Worm (Caenorhabditis elegans) whole organism, L1 larva: ENCODE measurements around the gene ugt-48.

ENCODE experiments used
- C04F5.9 ChIP-seq: sonication (generic microtip); optimal IDR thresholded peaks from 2 replicates; lab custom pipeline; 2016; ENCODE audit warnings: missing genetic modification characterization, missing compliant biosample characterization
- C16A3.4 ChIP-seq: fragments of 150-350 bp; optimal IDR thresholded peaks from 2 replicates; lab custom pipeline; 2014; ENCODE audit warnings: missing biosample characterization, missing genetic modification characterization
- C34B4.2 ChIP-seq: sonication (generic microtip); optimal IDR thresholded peaks from 2 replicates; lab custom pipeline; 2017; ENCODE audit warnings: mild to moderate bottlenecking, missing genetic modification characterization, missing compliant biosample characterization
- F16B12.6 ChIP-seq: fragments of 150-350 bp; optimal IDR thresholded peaks from 2 replicates; lab custom pipeline; 2014; ENCODE audit warnings: missing biosample characterization, missing genetic modification characterization
- Y116A8C.19 ChIP-seq: sonication (generic microtip); optimal IDR thresholded peaks from 2 replicates; lab custom pipeline; 2016; ENCODE audit warnings: missing compliant biosample characterization, missing genetic modification characterization, borderline replicate concordance
- alr-1 ChIP-seq: fragments of 200-800 bp; sonication (Bioruptor generic); optimal IDR thresholded peaks from 2 replicates; lab custom pipeline; 2018; ENCODE audit warnings: borderline replicate concordance, mild to moderate bottlenecking, missing genetic modification characterization, missing compliant biosample characterization
- aly-2 ChIP-seq: fragments of 150-350 bp; optimal IDR thresholded peaks from 2 replicates; lab custom pipeline; 2014; ENCODE audit warnings: missing biosample characterization, missing genetic modification characterization
- ama-1 ChIP-seq: fragments of 150-350 bp; optimal IDR thresholded peaks from 2 replicates; lab custom pipeline; 2014
- ceh-63 ChIP-seq: fragments of 200-800 bp; sonication (Bioruptor generic); optimal IDR thresholded peaks from 2 replicates; lab custom pipeline; 2018; ENCODE audit warnings: mild to moderate bottlenecking, missing genetic modification characterization, missing compliant biosample characterization
- ceh-8 ChIP-seq: fragments of 200-800 bp; sonication (Bioruptor generic); optimal IDR thresholded peaks from 2 replicates; lab custom pipeline; 2018; ENCODE audit warnings: mild to moderate bottlenecking, missing genetic modification characterization, moderate library complexity, missing compliant biosample characterization
- ceh-82 ChIP-seq, 3 experiments: fragments of 150-350 bp in 1 of 3; sonication (generic microtip) in 2 of 3; optimal IDR thresholded peaks; 2 replicates each; lab custom pipeline; 2014 to 2017; ENCODE audit warnings: missing biosample characterization in 3 of 3, missing genetic modification characterization in 3 of 3
- ceh-90 ChIP-seq: sonication (generic microtip); optimal IDR thresholded peaks from 2 replicates; lab custom pipeline; 2016; ENCODE audit warnings: missing genetic modification characterization, missing compliant biosample characterization
- ces-1 ChIP-seq: fragments of 150-350 bp; optimal IDR thresholded peaks from 2 replicates; lab custom pipeline; 2014; ENCODE audit warnings: missing biosample characterization, missing genetic modification reagents, missing genetic modification characterization
- dpl-1 ChIP-seq, 3 experiments: fragments of 150-350 bp in 2 of 3; sonication (generic microtip) in 1 of 3; optimal IDR thresholded peaks; 2 replicates each; lab custom pipeline; 2014 to 2017; ENCODE audit warnings: missing biosample characterization in 3 of 3, missing genetic modification characterization in 3 of 3, missing genetic modification reagents in 3 of 3
- dsc-1 ChIP-seq: sonication (generic microtip); optimal IDR thresholded peaks from 2 replicates; lab custom pipeline; 2016; ENCODE audit warnings: mild to moderate bottlenecking, missing genetic modification characterization, missing compliant biosample characterization
- efl-1 ChIP-seq, 4 experiments: fragments of 150-350 bp; optimal IDR thresholded peaks in 3 of 4; peaks in 1 of 4; 1 replicate in 1 of 4; 2 replicates in 3 of 4; lab custom pipeline; 2014; ENCODE audit warnings: missing biosample characterization in 2 of 4, missing genetic modification characterization in 2 of 4, missing genetic modification reagents in 2 of 4
- efl-3 ChIP-seq: fragments of 200-800 bp; sonication (Bioruptor generic); optimal IDR thresholded peaks from 2 replicates; lab custom pipeline; 2018; ENCODE audit warnings: mild to moderate bottlenecking, missing genetic modification characterization, missing compliant biosample characterization
- egl-27 ChIP-seq, 2 experiments: fragments of 150-350 bp in 1 of 2; sonication (generic microtip); optimal IDR thresholded peaks; 3 replicates each; lab custom pipeline; 2017 to 2018; ENCODE audit warnings: missing biosample characterization in 2 of 2, missing genetic modification characterization in 2 of 2, missing genetic modification reagents in 2 of 2
- fos-1 ChIP-seq: fragments of 150-350 bp; optimal IDR thresholded peaks from 2 replicates; lab custom pipeline; 2014; ENCODE audit warnings: missing biosample characterization, missing genetic modification characterization
- grh-1 ChIP-seq: fragments of 200-800 bp; sonication (Bioruptor generic); IDR thresholded peaks from 2 replicates; pipeline ENCODE4 v1.3.6; 2022; ENCODE audit warnings: missing genetic modification reagents, missing genetic modification characterization, missing compliant biosample characterization
- hlh-4 ChIP-seq: sonication (generic microtip); optimal IDR thresholded peaks from 2 replicates; lab custom pipeline; 2016; ENCODE audit warnings: mild to moderate bottlenecking, missing genetic modification characterization, missing compliant biosample characterization
- isw-1 ChIP-seq: fragments of 200-800 bp; sonication (Bioruptor generic); IDR thresholded peaks from 2 replicates; pipeline ENCODE4 v1.3.6; 2022; ENCODE audit warnings: missing genetic modification characterization, missing compliant biosample characterization
- jun-1 ChIP-seq: fragments of 150-350 bp; optimal IDR thresholded peaks from 2 replicates; lab custom pipeline; 2014; ENCODE audit warnings: missing biosample characterization, missing genetic modification reagents, missing genetic modification characterization
- lin-14 ChIP-seq: fragments of 200-800 bp; sonication (Bioruptor generic); optimal IDR thresholded peaks from 2 replicates; lab custom pipeline; 2018; ENCODE audit warnings: mild to moderate bottlenecking, missing genetic modification characterization, moderate library complexity, missing compliant biosample characterization
- lin-35 ChIP-seq, 2 experiments: fragments of 150-350 bp; optimal IDR thresholded peaks; 2 replicates each; lab custom pipeline; 2014; ENCODE audit warnings: missing biosample characterization in 2 of 2, missing genetic modification characterization in 2 of 2, missing genetic modification reagents in 2 of 2
- lin-39 ChIP-seq: fragments of 150-350 bp; optimal IDR thresholded peaks from 2 replicates; lab custom pipeline; 2014; ENCODE audit warnings: missing biosample characterization, missing genetic modification reagents, missing genetic modification characterization
- lir-3 ChIP-seq: sonication (generic microtip); optimal IDR thresholded peaks from 2 replicates; lab custom pipeline; 2016; ENCODE audit warnings: mild to moderate bottlenecking, missing genetic modification characterization, moderate library complexity, missing compliant biosample characterization; ENCODE audit not compliant: poor library complexity
- mab-9 ChIP-seq: fragments of 200-800 bp; sonication (Bioruptor generic); IDR thresholded peaks from 2 replicates; pipeline ENCODE4 v1.3.6; 2022; ENCODE audit warnings: missing genetic modification reagents, missing genetic modification characterization, missing compliant biosample characterization
- mdl-1 ChIP-seq, 2 experiments: fragments of 150-350 bp; optimal IDR thresholded peaks; 2 replicates each; lab custom pipeline; 2014 to 2017; ENCODE audit warnings: missing biosample characterization in 2 of 2, missing genetic modification characterization in 2 of 2, inconsistent platforms in 1 of 2
- mef-2 ChIP-seq: fragments of 150-350 bp; optimal IDR thresholded peaks from 2 replicates; lab custom pipeline; 2014; ENCODE audit warnings: missing biosample characterization, missing genetic modification characterization
- mep-1 ChIP-seq: fragments of 150-350 bp; optimal IDR thresholded peaks from 2 replicates; lab custom pipeline; 2014; ENCODE audit warnings: missing biosample characterization, missing genetic modification characterization
- nhr-11 ChIP-seq: fragments of 150-350 bp; optimal IDR thresholded peaks from 2 replicates; lab custom pipeline; 2014; ENCODE audit warnings: missing biosample characterization, missing genetic modification characterization
- nhr-19 ChIP-seq: fragments of 200-800 bp; sonication (Bioruptor generic); conservative IDR thresholded peaks from 2 replicates; pipeline ENCODE4 v1.3.6; 2022; ENCODE audit warnings: missing genetic modification characterization, missing compliant biosample characterization
- nhr-71 ChIP-seq: sonication (generic microtip); optimal IDR thresholded peaks from 2 replicates; lab custom pipeline; 2016; ENCODE audit warnings: mild to moderate bottlenecking, missing genetic modification characterization, moderate library complexity, missing compliant biosample characterization
- nhr-76 ChIP-seq: sonication (generic microtip); optimal IDR thresholded peaks from 2 replicates; lab custom pipeline; 2017; ENCODE audit warnings: missing biosample characterization, missing genetic modification characterization
- nhr-77 ChIP-seq: fragments of 150-350 bp; optimal IDR thresholded peaks from 2 replicates; lab custom pipeline; 2014; ENCODE audit warnings: missing biosample characterization, missing genetic modification characterization
- pag-3 ChIP-seq: sonication (generic microtip); optimal IDR thresholded peaks from 2 replicates; lab custom pipeline; 2017; ENCODE audit warnings: missing genetic modification characterization, mild to moderate bottlenecking, missing compliant biosample characterization, antibody characterized with exemption, borderline replicate concordance; ENCODE audit not compliant: insufficient read depth
- pax-3 ChIP-seq: fragments of 200-800 bp; sonication (Bioruptor generic); optimal IDR thresholded peaks from 2 replicates; lab custom pipeline; 2018; ENCODE audit warnings: mild to moderate bottlenecking, missing genetic modification characterization, moderate library complexity, missing compliant biosample characterization
- pqm-1 ChIP-seq: sonication (generic microtip); optimal IDR thresholded peaks from 3 replicates; lab custom pipeline; 2017; ENCODE audit warnings: missing biosample characterization, missing genetic modification characterization
- rnt-1 ChIP-seq: sonication (generic microtip); optimal IDR thresholded peaks from 2 replicates; lab custom pipeline; 2016; ENCODE audit warnings: mild to moderate bottlenecking, missing genetic modification characterization, moderate library complexity, missing compliant biosample characterization
- snu-23 ChIP-seq: sonication (generic microtip); optimal IDR thresholded peaks from 2 replicates; lab custom pipeline; 2016; ENCODE audit warnings: missing genetic modification characterization, missing compliant biosample characterization
- sox-4 ChIP-seq: sonication (generic microtip); optimal IDR thresholded peaks from 2 replicates; lab custom pipeline; 2016; ENCODE audit warnings: missing genetic modification characterization, missing compliant biosample characterization
- tbx-2 ChIP-seq: sonication (generic microtip); optimal IDR thresholded peaks from 2 replicates; lab custom pipeline; 2016; ENCODE audit warnings: missing genetic modification characterization, missing compliant biosample characterization
- unc-62 ChIP-seq: fragments of 150-350 bp; optimal IDR thresholded peaks from 2 replicates; lab custom pipeline; 2014; ENCODE audit warnings: missing biosample characterization, missing genetic modification reagents, missing genetic modification characterization
- vab-15 ChIP-seq: sonication (generic microtip); optimal IDR thresholded peaks from 2 replicates; lab custom pipeline; 2017; ENCODE audit warnings: missing genotype, mild to moderate bottlenecking, missing genetic modification characterization, missing compliant biosample characterization
- xbp-1 ChIP-seq: sonication (generic microtip); optimal IDR thresholded peaks from 2 replicates; lab custom pipeline; 2016; ENCODE audit warnings: missing genetic modification characterization, missing compliant biosample characterization
- zag-1 ChIP-seq: fragments of 150-350 bp; optimal IDR thresholded peaks from 2 replicates; lab custom pipeline; 2014; ENCODE audit warnings: missing biosample characterization, missing genetic modification characterization
- ztf-11 ChIP-seq, 2 experiments: sonication (generic microtip); optimal IDR thresholded peaks; 2 replicates each; lab custom pipeline; 2016 to 2017; ENCODE audit warnings: missing genetic modification characterization in 2 of 2, missing biosample characterization in 1 of 2, missing compliant biosample characterization in 1 of 2
- ztf-4 ChIP-seq: fragments of 150-350 bp; optimal IDR thresholded peaks from 2 replicates; lab custom pipeline; 2014; ENCODE audit warnings: missing biosample characterization, missing genetic modification characterization

Gene ugt-48

ce11 chrV:5593406-5593805 lies 45.5 kb upstream of the ugt-48 start, which contains the start of gene mrpl-48:
mrpl-48 (plus strand) TSS chrV:5593706.
- TF ChIP-seq xbp-1 (tag; lab: Kevin White, UChicago) (no peak), egl-27 (tag; optimal IDR thresholded peaks at IDR 0.05; lab: Kevin White, UChicago) (no peak), isw-1 (GFP tag; lab: Robert Waterston, UW) (no peak), nhr-77 (tag; lab: Kevin White, UChicago) (no peak), aly-2 (tag; lab: Kevin White, UChicago) (no peak), F16B12.6 (tag; lab: Kevin White, UChicago) (no peak), nhr-11 (tag; lab: Kevin White, UChicago) (no peak)
- TF ChIP-seq, all 84 proteins: peak for 0

ce11 chrV:5592323-5592722 lies 44.5 kb upstream of the ugt-48 start, which contains the start of gene vps-37:
vps-37 (plus strand) TSS chrV:5592700.
- TF ChIP-seq rnt-1 (peak; percentile 86), C04F5.9 (peak; percentile 37), mdl-1 (tag; optimal IDR thresholded peaks at IDR 0.05; lab: Kevin White, UChicago) (peak in 1 of 2 experiments; percentile 33), C16A3.4 (peak; percentile 87), grh-1 (GFP tag; lab: Robert Waterston, UW) (peak; percentile 56; the same call in 1 of the 2 replicates), zag-1 (tag; lab: Kevin White, UChicago) (peak; percentile 53), ceh-63 (GFP tag; lab: Kevin White, UChicago) (no peak), aly-2 (tag; lab: Kevin White, UChicago) (peak; percentile 79), fos-1 (peak; percentile 73), pax-3 (tag; lab: Kevin White, UChicago) (no peak), mab-9 (peak; percentile 68), ceh-90 (tag; lab: Kevin White, UChicago) (no peak), ceh-82 (tag; optimal IDR thresholded peaks at IDR 0.05; lab: Kevin White, UChicago) (peak; percentile 81 to 92 (median 86)), dsc-1 (peak; percentile 70), nhr-71 (tag; lab: Kevin White, UChicago) (peak; percentile 87), hlh-4 (tag; lab: Kevin White, UChicago) (no peak), lin-39 (peak; percentile 61), pqm-1 (no peak), nhr-19 (GFP tag; lab: Robert Waterston, UW) (peak; percentile 82), Y116A8C.19 (tag; lab: Kevin White, UChicago) (no peak), sox-4 (tag; lab: Kevin White, UChicago) (peak; percentile 35), alr-1 (no peak), jun-1 (tag; lab: Kevin White, UChicago) (no peak), pag-3 (tag; lab: Kevin White, UChicago) (no peak), C34B4.2 (tag; lab: Kevin White, UChicago) (no peak), ztf-11 (tag; optimal IDR thresholded peaks at IDR 0.05; lab: Kevin White, UChicago) (peak in 1 of 2 experiments; percentile 34), mef-2 (tag; lab: Kevin White, UChicago) (peak; percentile 47), vab-15 (tag; lab: Kevin White, UChicago) (no peak), lin-14 (GFP tag; lab: Kevin White, UChicago) (peak; percentile 79), ama-1 (lab: Kevin White, UChicago) (peak; percentile 25), ztf-4 (tag; lab: Kevin White, UChicago) (peak; percentile 69), mep-1 (tag; lab: Kevin White, UChicago) (peak; percentile 94), dpl-1 (GFP tag; optimal IDR thresholded peaks at IDR 0.05; lab: Kevin White, UChicago) (peak; percentile 74 to 85 (median 84)), snu-23 (peak; percentile 88), ces-1 (GFP tag; lab: Kevin White, UChicago) (peak; percentile 50), unc-62 (no peak), lir-3 (tag; lab: Kevin White, UChicago) (peak; percentile 54), F16B12.6 (tag; lab: Kevin White, UChicago) (peak; percentile 99), lin-35 (GFP tag; optimal IDR thresholded peaks at IDR 0.05; lab: Kevin White, UChicago) (peak; percentile 88 to 90), efl-3 (GFP tag; lab: Kevin White, UChicago) (no peak), nhr-76 (tag; lab: Kevin White, UChicago) (no peak), ceh-8 (GFP tag; lab: Kevin White, UChicago) (peak; percentile 20), tbx-2 (tag; lab: Kevin White, UChicago) (peak; percentile 77), efl-1 (optimal IDR thresholded peaks at IDR 0.05; lab: Kevin White, UChicago) (peak; percentile 91), efl-1 (GFP tag; optimal IDR thresholded peaks at IDR 0.05 in 1 of 2; lab: Kevin White, UChicago) (peak; percentile 83 to 98)
